Worm (Caenorhabditis elegans) whole organism, L3 larva: ENCODE measurements around the gene EEED8.2.

Experiments
- R02D3.7 ChIP-seq: fragments of 150-350 bp; optimal IDR thresholded peaks from 2 replicates; lab custom pipeline; 2014; ENCODE audit warnings: missing biosample characterization, missing genetic modification characterization
- ZK546.5 ChIP-seq: sonication (generic microtip); optimal IDR thresholded peaks from 2 replicates; lab custom pipeline; 2017; ENCODE audit warnings: missing biosample characterization, missing genetic modification characterization
- aly-2 ChIP-seq: fragments of 150-350 bp; optimal IDR thresholded peaks from 2 replicates; lab custom pipeline; 2014; ENCODE audit warnings: missing biosample characterization, missing genetic modification characterization
- ama-1 ChIP-seq: fragments of 150-350 bp; optimal IDR thresholded peaks from 2 replicates; lab custom pipeline; 2018
- ceh-16 ChIP-seq: sonication (generic microtip); optimal IDR thresholded peaks from 2 replicates; lab custom pipeline; 2017; ENCODE audit warnings: missing biosample characterization, missing genetic modification characterization
- ceh-28 ChIP-seq: fragments of 150-350 bp; optimal IDR thresholded peaks from 2 replicates; lab custom pipeline; 2014; ENCODE audit warnings: missing biosample characterization, missing genetic modification reagents, missing genetic modification characterization
- ceh-82 ChIP-seq: fragments of 150-350 bp; optimal IDR thresholded peaks from 2 replicates; lab custom pipeline; 2014; ENCODE audit warnings: missing biosample characterization, missing genetic modification characterization
- ceh-9 ChIP-seq: sonication (generic microtip); optimal IDR thresholded peaks from 2 replicates; lab custom pipeline; 2018; ENCODE audit warnings: missing biosample characterization, missing genetic modification characterization
- egl-5 ChIP-seq: fragments of 150-350 bp; optimal IDR thresholded peaks from 2 replicates; lab custom pipeline; 2017; ENCODE audit warnings: missing biosample characterization, missing genetic modification reagents, missing genetic modification characterization, inconsistent platforms
- elt-1 ChIP-seq: fragments of 150-350 bp; optimal IDR thresholded peaks from 2 replicates; lab custom pipeline; 2014; ENCODE audit warnings: missing biosample characterization, missing genetic modification characterization
- elt-2 ChIP-seq: sonication (generic microtip); optimal IDR thresholded peaks from 2 replicates; lab custom pipeline; 2016; ENCODE audit warnings: missing genetic modification reagents, mild to moderate bottlenecking, missing genetic modification characterization, missing compliant biosample characterization
- elt-3 ChIP-seq, 3 experiments: fragments of 150-350 bp in 1 of 3; sonication (generic microtip) in 2 of 3; optimal IDR thresholded peaks; 2 replicates in 2 of 3; 4 replicates in 1 of 3; lab custom pipeline; 2014 to 2017; ENCODE audit warnings: missing biosample characterization in 3 of 3, missing genetic modification characterization in 3 of 3
- eor-1 ChIP-seq, 2 experiments: fragments of 150-350 bp; optimal IDR thresholded peaks; 2 replicates each; lab custom pipeline; 2014 to 2018; ENCODE audit warnings: missing biosample characterization in 2 of 2, missing genetic modification characterization in 2 of 2
- fkh-10 ChIP-seq: sonication (generic microtip); optimal IDR thresholded peaks from 2 replicates; lab custom pipeline; 2017; ENCODE audit warnings: missing biosample characterization, missing genetic modification reagents, missing genetic modification characterization
- fkh-2 ChIP-seq: fragments of 150-350 bp; optimal IDR thresholded peaks from 2 replicates; lab custom pipeline; 2014; ENCODE audit warnings: missing biosample characterization, missing genetic modification reagents, missing genetic modification characterization
- fos-1 ChIP-seq: fragments of 150-350 bp; optimal IDR thresholded peaks from 2 replicates; lab custom pipeline; 2014; ENCODE audit warnings: missing biosample characterization, missing genetic modification characterization
- hmg-11 ChIP-seq: sonication (generic microtip); optimal IDR thresholded peaks from 2 replicates; lab custom pipeline; 2016; ENCODE audit warnings: missing genetic modification characterization, missing compliant biosample characterization
- jun-1 ChIP-seq: fragments of 150-350 bp; optimal IDR thresholded peaks from 2 replicates; lab custom pipeline; 2014; ENCODE audit warnings: missing biosample characterization, missing genetic modification reagents, missing genetic modification characterization
- lin-15B ChIP-seq: fragments of 150-350 bp; optimal IDR thresholded peaks from 2 replicates; lab custom pipeline; 2014; ENCODE audit warnings: missing biosample characterization, missing genetic modification characterization
- lin-39 ChIP-seq: fragments of 150-350 bp; optimal IDR thresholded peaks from 2 replicates; lab custom pipeline; 2018; ENCODE audit warnings: missing biosample characterization, missing genetic modification reagents, missing genetic modification characterization
- lsy-12 ChIP-seq: sonication (generic microtip); optimal IDR thresholded peaks from 2 replicates; lab custom pipeline; 2016; ENCODE audit warnings: mild to moderate bottlenecking, missing genetic modification characterization, missing compliant biosample characterization
- mdl-1 ChIP-seq: fragments of 150-350 bp; optimal IDR thresholded peaks from 2 replicates; lab custom pipeline; 2014; ENCODE audit warnings: missing biosample characterization, missing genetic modification characterization
- mml-1 ChIP-seq: fragments of 150-350 bp; sonication (generic microtip); optimal IDR thresholded peaks from 3 replicates; lab custom pipeline; 2014; ENCODE audit warnings: missing biosample characterization, missing genetic modification characterization
- nfya-1 ChIP-seq: sonication (generic microtip); optimal IDR thresholded peaks from 2 replicates; lab custom pipeline; 2017; ENCODE audit warnings: missing genetic modification characterization, mild to moderate bottlenecking, missing compliant biosample characterization, antibody characterized with exemption, moderate library complexity; ENCODE audit not compliant: insufficient read depth
- nhr-11 ChIP-seq: fragments of 150-350 bp; optimal IDR thresholded peaks from 2 replicates; lab custom pipeline; 2014; ENCODE audit warnings: missing biosample characterization, missing genetic modification characterization
- nhr-12 ChIP-seq: fragments of 150-350 bp; optimal IDR thresholded peaks from 2 replicates; lab custom pipeline; 2014; ENCODE audit warnings: missing biosample characterization, missing genetic modification characterization
- nhr-23 ChIP-seq: fragments of 150-350 bp; optimal IDR thresholded peaks from 2 replicates; lab custom pipeline; 2014; ENCODE audit warnings: missing biosample characterization, missing genetic modification reagents, missing genetic modification characterization
- nhr-237 ChIP-seq: fragments of 150-350 bp; optimal IDR thresholded peaks from 2 replicates; lab custom pipeline; 2014; ENCODE audit warnings: missing biosample characterization, missing genetic modification characterization
- nhr-25 ChIP-seq: sonication (generic microtip); optimal IDR thresholded peaks from 2 replicates; lab custom pipeline; 2017; ENCODE audit warnings: missing biosample characterization, missing genetic modification characterization
- nhr-28 ChIP-seq: fragments of 150-350 bp; optimal IDR thresholded peaks from 2 replicates; lab custom pipeline; 2014; ENCODE audit warnings: missing biosample characterization, missing genetic modification characterization
- nhr-43 ChIP-seq: sonication (generic microtip); optimal IDR thresholded peaks from 2 replicates; lab custom pipeline; 2016; ENCODE audit warnings: mild to moderate bottlenecking, missing genetic modification characterization, missing compliant biosample characterization; ENCODE audit not compliant: poor library complexity, severe bottlenecking
- nhr-67 ChIP-seq: fragments of 150-350 bp; optimal IDR thresholded peaks from 2 replicates; lab custom pipeline; 2014; ENCODE audit warnings: missing biosample characterization, missing genetic modification characterization
- nhr-76 ChIP-seq: fragments of 150-350 bp; sonication (generic microtip); optimal IDR thresholded peaks from 5 replicates; lab custom pipeline; 2014; ENCODE audit warnings: missing biosample characterization, missing genetic modification characterization
- nhr-77 ChIP-seq: fragments of 150-350 bp; optimal IDR thresholded peaks from 2 replicates; lab custom pipeline; 2014; ENCODE audit warnings: missing biosample characterization, missing genetic modification characterization
- pha-4 ChIP-seq: fragments of 150-350 bp; optimal IDR thresholded peaks from 2 replicates; lab custom pipeline; 2014; ENCODE audit warnings: missing biosample characterization, missing genetic modification reagents, missing genetic modification characterization
- pqm-1 ChIP-seq: fragments of 150-350 bp; optimal IDR thresholded peaks from 2 replicates; lab custom pipeline; 2017; ENCODE audit warnings: missing biosample characterization, missing genetic modification characterization, inconsistent platforms
- sea-2 ChIP-seq: fragments of 150-350 bp; sonication (generic microtip); optimal IDR thresholded peaks from 4 replicates; lab custom pipeline; 2014; ENCODE audit warnings: missing biosample characterization, missing genetic modification reagents, missing genetic modification characterization
- skn-1 ChIP-seq: fragments of 150-350 bp; optimal IDR thresholded peaks from 2 replicates; lab custom pipeline; 2014; ENCODE audit warnings: missing biosample characterization, missing genetic modification characterization
- snpc-4 ChIP-seq: fragments of 150-350 bp; optimal IDR thresholded peaks from 2 replicates; lab custom pipeline; 2014; ENCODE audit warnings: missing biosample characterization, missing genetic modification characterization
- tbx-2 ChIP-seq: sonication (generic microtip); optimal IDR thresholded peaks from 2 replicates; lab custom pipeline; 2016; ENCODE audit warnings: mild to moderate bottlenecking, missing genetic modification characterization, missing compliant biosample characterization
- unc-39 ChIP-seq: sonication (generic microtip); optimal IDR thresholded peaks from 4 replicates; lab custom pipeline; 2017; ENCODE audit warnings: missing biosample characterization, missing genetic modification characterization
- unc-62 ChIP-seq: fragments of 150-350 bp; sonication (generic microtip); optimal IDR thresholded peaks from 4 replicates; lab custom pipeline; 2014; ENCODE audit warnings: missing biosample characterization, missing genetic modification reagents, missing genetic modification characterization
- zag-1 ChIP-seq: fragments of 150-350 bp; optimal IDR thresholded peaks from 2 replicates; lab custom pipeline; 2014; ENCODE audit warnings: missing biosample characterization, missing genetic modification characterization
- ztf-11 ChIP-seq: fragments of 150-350 bp; optimal IDR thresholded peaks from 2 replicates; lab custom pipeline; 2014; ENCODE audit warnings: missing biosample characterization, missing genetic modification characterization
- ztf-4 ChIP-seq: fragments of 150-350 bp; optimal IDR thresholded peaks from 2 replicates; lab custom pipeline; 2014; ENCODE audit warnings: missing biosample characterization, missing genetic modification characterization

Gene EEED8.2

DNA sequence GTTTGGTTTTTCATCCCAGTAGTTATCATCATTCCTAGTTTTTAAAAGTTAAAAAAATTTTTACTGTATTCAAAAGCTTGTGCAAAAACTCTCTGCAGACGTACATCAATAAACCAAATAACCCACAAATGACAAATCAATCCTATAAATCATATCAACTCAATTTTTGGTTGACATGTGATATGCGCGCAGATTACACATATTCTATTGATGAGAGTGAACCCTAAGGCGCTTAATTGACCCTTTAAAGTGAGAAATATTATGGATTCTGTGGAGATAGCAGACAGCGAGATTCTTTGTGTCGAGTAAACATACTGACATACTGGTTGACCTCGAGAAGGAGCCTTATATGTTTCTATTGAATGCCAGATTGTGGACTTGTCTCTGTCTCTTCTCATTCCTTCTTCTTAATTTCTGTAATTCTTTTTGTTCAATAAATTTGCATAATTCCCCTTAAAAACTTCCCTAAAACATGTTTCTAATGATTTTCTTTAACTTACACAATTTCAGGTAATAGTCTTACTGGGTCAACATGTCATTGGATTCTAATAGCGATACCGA is at the start of gene EEED8.2:
Gene EEED8.2, plus strand, starts transcription at position 511 of the 561 bp plus-strand sequence.
- no peak for TF ChIP-seq elt-1 (tag; lab: Kevin White, UChicago)
- TF ChIP-seq ceh-28 (tag; lab: Kevin White, UChicago), result no peak
- TF ChIP-seq nhr-76, result no peak
- TF ChIP-seq fkh-10, result no peak
- peak; percentile 26 for TF ChIP-seq pha-4 (tag; lab: Kevin White, UChicago)
- no peak for TF ChIP-seq nhr-43 (tag; lab: Kevin White, UChicago)
- no peak for TF ChIP-seq nhr-28 (tag; lab: Kevin White, UChicago)
- TF ChIP-seq, all 47 proteins: peak for 1

- TF ChIP-seq ceh-28 (tag; lab: Kevin White, UChicago) (no peak), nhr-77 (no peak), ceh-82 (tag; lab: Kevin White, UChicago) (no peak), lsy-12 (tag; lab: Kevin White, UChicago) (no peak), aly-2 (no peak), nhr-11 (tag; lab: Kevin White, UChicago) (no peak), elt-1 (tag; lab: Kevin White, UChicago) (no peak), snpc-4 (tag; lab: Kevin White, UChicago) (no peak)
- TF ChIP-seq, all 47 proteins: peak for 0
These were observed 45.9 kb upstream of the EEED8.2 start, which contains the start of gene F09E5.12 for ce11 chrII:5370641-5371040. Gene F09E5.12, minus strand, starts transcription at chrII:5370741.

DNA sequence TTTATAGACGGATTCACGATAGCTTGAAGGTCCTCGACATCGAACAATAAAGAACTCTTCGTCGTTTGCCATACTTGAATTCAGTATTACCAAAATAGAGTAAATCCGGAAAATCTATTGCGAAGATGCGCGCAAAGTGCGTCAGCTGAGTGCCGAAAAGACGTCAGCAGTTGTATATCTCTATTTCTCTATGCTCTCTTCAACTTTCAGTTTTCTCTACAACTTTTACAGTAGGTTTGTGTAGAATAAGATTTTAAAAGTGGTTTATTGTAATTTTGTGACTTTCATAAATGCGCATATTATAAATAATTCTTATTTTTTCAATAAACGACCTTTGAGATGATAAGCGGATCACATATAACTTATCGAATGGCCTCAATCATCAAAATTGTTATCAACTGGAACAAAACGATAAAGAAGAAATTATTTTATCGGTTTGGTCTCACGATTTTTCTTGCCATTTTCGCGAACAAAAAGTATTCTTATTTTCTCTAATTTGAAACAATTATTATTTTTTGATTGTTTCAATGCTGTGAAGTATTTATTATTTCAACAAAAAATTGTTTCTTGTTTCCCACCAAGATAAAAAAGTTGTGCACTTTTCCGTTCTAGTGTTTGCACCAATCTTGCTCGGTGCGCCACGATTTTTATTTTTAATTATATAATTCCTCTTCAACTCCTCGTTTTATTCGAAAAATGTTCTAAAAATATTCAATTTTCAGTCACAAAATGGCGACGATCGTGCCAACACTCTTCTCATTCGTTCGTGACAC is 43.1 kb upstream of the EEED8.2 start, which contains the start of the genes agt-2 and F09E5.3:
Gene agt-2, minus strand, starts transcription at position 553 of the 773 bp plus-strand sequence.
Gene F09E5.3, plus strand, starts transcription at position 723 of the 773 bp plus-strand sequence.
- TF ChIP-seq ceh-9, result no peak
- TF ChIP-seq tbx-2, result peak; percentile 73
- TF ChIP-seq elt-3 (tag; optimal IDR thresholded peaks at IDR 0.05; lab: Kevin White, UChicago), result no peak
- peak; percentile 71 for TF ChIP-seq pqm-1 (tag; lab: Kevin White, UChicago)
- no peak for TF ChIP-seq fkh-2
- TF ChIP-seq nhr-23 (tag; lab: Kevin White, UChicago), result peak; percentile 97
- TF ChIP-seq nhr-77, result peak; percentile 4
- no peak for TF ChIP-seq nhr-28 (tag; lab: Kevin White, UChicago)
- TF ChIP-seq mdl-1 (tag; lab: Kevin White, UChicago), result no peak
- peak; percentile 75 for TF ChIP-seq R02D3.7 (tag; lab: Kevin White, UChicago)
- TF ChIP-seq zag-1, result peak; percentile 31
- TF ChIP-seq ceh-82 (tag; lab: Kevin White, UChicago), result peak; percentile 36
- TF ChIP-seq unc-39 (tag; lab: Kevin White, UChicago), result no peak
- no peak for TF ChIP-seq nhr-67
- TF ChIP-seq snpc-4 (tag; lab: Kevin White, UChicago), result peak; percentile 88
- no peak for TF ChIP-seq eor-1 (tag; optimal IDR thresholded peaks at IDR 0.05; lab: Kevin White, UChicago)
- TF ChIP-seq nhr-76, result no peak
- TF ChIP-seq lin-15B (tag; lab: Kevin White, UChicago), result peak; percentile 88
- TF ChIP-seq ztf-11 (tag; lab: Kevin White, UChicago), result no peak
- peak; percentile 74 for TF ChIP-seq fkh-10
- TF ChIP-seq ceh-16 (tag; lab: Kevin White, UChicago), result no peak
- peak; percentile 81 for TF ChIP-seq nhr-11 (tag; lab: Kevin White, UChicago)
- TF ChIP-seq hmg-11 (tag; lab: Kevin White, UChicago), result peak; percentile 84
- no peak for TF ChIP-seq fos-1
- TF ChIP-seq sea-2, result no peak
- peak; percentile 13 for TF ChIP-seq unc-62 (GFP tag; lab: Kevin White, UChicago)
- no peak for TF ChIP-seq ZK546.5 (tag; lab: Kevin White, UChicago)
- TF ChIP-seq elt-2 (tag; lab: Kevin White, UChicago), result peak; percentile 92
- peak; percentile 71 for TF ChIP-seq jun-1 (tag; lab: Kevin White, UChicago)
- peak; percentile 59 for TF ChIP-seq lin-39 (tag; lab: Kevin White, UChicago)
- peak; percentile 23 for TF ChIP-seq skn-1 (tag; lab: Kevin White, UChicago)
- peak; percentile 97 for TF ChIP-seq pha-4 (tag; lab: Kevin White, UChicago)
- TF ChIP-seq nfya-1 (tag; lab: Kevin White, UChicago), result peak; percentile 88
- TF ChIP-seq nhr-12 (tag; lab: Kevin White, UChicago), result no peak
- peak; percentile 77 for TF ChIP-seq ztf-4
- peak; percentile 77 for TF ChIP-seq ama-1 (lab: Kevin White, UChicago)
- TF ChIP-seq mml-1, result no peak
- TF ChIP-seq elt-1 (tag; lab: Kevin White, UChicago), result peak; percentile 42
- no peak for TF ChIP-seq nhr-237 (tag; lab: Kevin White, UChicago)
- peak; percentile 23 for TF ChIP-seq egl-5 (tag; lab: Kevin White, UChicago)
- peak; percentile 95 for TF ChIP-seq nhr-25 (tag; lab: Kevin White, UChicago)
- peak; percentile 89 for TF ChIP-seq nhr-43 (tag; lab: Kevin White, UChicago)
- peak; percentile 79 for TF ChIP-seq ceh-28 (tag; lab: Kevin White, UChicago)
- TF ChIP-seq lsy-12 (tag; lab: Kevin White, UChicago), result peak; percentile 84
- TF ChIP-seq aly-2, result no peak
